Fruit fly (Drosophila melanogaster) whole organism, embryonic: Measurements from ENCODE around the gene SppL.
A peak's percentile ranks its signal among the peaks of the same experiment; 100 is the strongest.

ENCODE experiments used
- Blimp-1 ChIP-seq: fragments of 200-800 bp; sonication (Bioruptor generic); optimal IDR thresholded peaks from 3 replicates; lab custom pipeline; 2018; ENCODE audit warnings: missing biosample characterization, missing genetic modification characterization, mild to moderate bottlenecking, moderate library complexity, missing genetic modification reagents
- BtbVII ChIP-seq: fragments of 200-800 bp; sonication (Bioruptor generic); optimal IDR thresholded peaks from 3 replicates; lab custom pipeline; 2017; ENCODE audit warnings: missing biosample characterization, mild to moderate bottlenecking, missing genetic modification characterization
- C15 ChIP-seq: fragments of 200-800 bp; sonication (Bioruptor generic); IDR thresholded peaks from 3 replicates; pipeline ENCODE4 v1.3.6; 2022; ENCODE audit warnings: missing biosample characterization, missing genetic modification characterization
- CG10321 ChIP-seq: fragments of 200-800 bp; sonication (Bioruptor generic); IDR thresholded peaks from 2 replicates; pipeline ENCODE4 v1.3.6; 2022; ENCODE audit warnings: missing biosample characterization, missing genetic modification characterization
- CG10979 ChIP-seq: fragments of 200-800 bp; sonication (Bioruptor generic); optimal IDR thresholded peaks from 2 replicates; lab custom pipeline; 2018; ENCODE audit warnings: missing biosample characterization, mild to moderate bottlenecking, missing genetic modification characterization, moderate library complexity
- CG12071 ChIP-seq: fragments of 200-800 bp; sonication (Bioruptor generic); optimal IDR thresholded peaks from 3 replicates; lab custom pipeline; 2018; ENCODE audit warnings: missing biosample characterization, mild to moderate bottlenecking, missing genetic modification characterization
- CG12155 ChIP-seq: fragments of 200-800 bp; sonication (Bioruptor generic); optimal IDR thresholded peaks from 3 replicates; lab custom pipeline; 2016; ENCODE audit warnings: missing biosample characterization, missing genetic modification characterization
- CG12391 ChIP-seq: fragments of 200-800 bp; sonication (Bioruptor generic); optimal IDR thresholded peaks from 3 replicates; lab custom pipeline; 2018; ENCODE audit warnings: missing biosample characterization, mild to moderate bottlenecking, missing genetic modification characterization, moderate library complexity
- CG1529 ChIP-seq: fragments of 200-800 bp; sonication (Bioruptor generic); optimal IDR thresholded peaks from 3 replicates; lab custom pipeline; 2018; ENCODE audit warnings: missing biosample characterization, missing genetic modification characterization
- CG17328 ChIP-seq: fragments of 200-800 bp; sonication (Bioruptor generic); IDR thresholded peaks from 2 replicates; pipeline ENCODE4 v1.3.6; 2022; ENCODE audit warnings: missing biosample characterization, missing genetic modification characterization
- CG18619 ChIP-seq: fragments of 200-800 bp; sonication (Bioruptor generic); optimal IDR thresholded peaks from 3 replicates; lab custom pipeline; 2017; ENCODE audit warnings: missing biosample characterization, mild to moderate bottlenecking, missing genetic modification characterization
- CG2199 ChIP-seq: fragments of 200-800 bp; sonication (Bioruptor generic); IDR thresholded peaks from 3 replicates; pipeline ENCODE4 v1.3.6; 2022; ENCODE audit warnings: missing biosample characterization, missing genetic modification characterization
- CG2678 ChIP-seq: fragments of 200-800 bp; sonication (Bioruptor generic); optimal IDR thresholded peaks from 3 replicates; lab custom pipeline; 2019; ENCODE audit warnings: missing biosample characterization, mild to moderate bottlenecking, missing genetic modification characterization, moderate library complexity
- CG30431 ChIP-seq: fragments of 200-800 bp; sonication (Bioruptor generic); optimal IDR thresholded peaks from 2 replicates; lab custom pipeline; 2017; ENCODE audit warnings: missing biosample characterization, missing genetic modification characterization
- CG32772 ChIP-seq: fragments of 200-800 bp; sonication (Bioruptor generic); IDR thresholded peaks from 2 replicates; pipeline ENCODE4 v1.3.6; 2022; ENCODE audit warnings: missing biosample characterization, missing genetic modification characterization
- CG4360 ChIP-seq: fragments of 200-800 bp; sonication (Bioruptor generic); IDR thresholded peaks from 2 replicates; pipeline ENCODE4 v1.3.6; 2022; ENCODE audit warnings: missing biosample characterization, missing genetic modification characterization
- CG5180 ChIP-seq: fragments of 200-800 bp; sonication (Bioruptor generic); optimal IDR thresholded peaks from 3 replicates; lab custom pipeline; 2017; ENCODE audit warnings: missing biosample characterization, missing genetic modification characterization, mild to moderate bottlenecking, moderate library complexity, missing genetic modification reagents
- CG8388 ChIP-seq: fragments of 200-800 bp; sonication (Bioruptor generic); optimal IDR thresholded peaks from 2 replicates; lab custom pipeline; 2019; ENCODE audit warnings: missing biosample characterization, mild to moderate bottlenecking, missing genetic modification characterization, moderate library complexity
- CTCF ChIP-seq: fragments of 200-800 bp; sonication (Bioruptor generic); optimal IDR thresholded peaks from 2 replicates; lab custom pipeline; 2017; ENCODE audit warnings: missing biosample characterization, mild to moderate bottlenecking, missing genetic modification characterization, moderate library complexity
- Dip3 ChIP-seq: fragments of 200-800 bp; sonication (Bioruptor generic); optimal IDR thresholded peaks from 3 replicates; lab custom pipeline; 2016; ENCODE audit warnings: missing biosample characterization, missing genetic modification characterization
- Elba2 ChIP-seq: fragments of 200-800 bp; sonication (Bioruptor generic); optimal IDR thresholded peaks from 3 replicates; lab custom pipeline; 2016; ENCODE audit warnings: missing biosample characterization, missing genetic modification characterization
- Hmx ChIP-seq: fragments of 200-800 bp; sonication (Bioruptor generic); optimal IDR thresholded peaks from 2 replicates; lab custom pipeline; 2016; ENCODE audit warnings: missing biosample characterization, missing genetic modification characterization
- Hr78 ChIP-seq, 2 experiments: fragments of 200-800 bp in 1 of 2; fragments of >200 bp in 1 of 2; sonication (Bioruptor generic) in 1 of 2; optimal IDR thresholded peaks; 2 replicates each; lab custom pipeline; 2017 to 2019; ENCODE audit warnings: missing biosample characterization in 2 of 2, missing genetic modification characterization in 2 of 2, mild to moderate bottlenecking in 1 of 2, moderate library complexity in 1 of 2
- Med ChIP-seq: fragments of 200-800 bp; sonication (Bioruptor generic); peaks from one replicate; lab custom pipeline; 2016; ENCODE audit warnings: missing biosample characterization, missing genetic modification characterization, mild to moderate bottlenecking, inconsistent platforms, moderate library complexity
- Oaz ChIP-seq: fragments of 200-800 bp; sonication (Bioruptor generic); IDR thresholded peaks from 2 replicates; pipeline ENCODE4 v1.3.6; 2022; ENCODE audit warnings: missing biosample characterization, missing genetic modification characterization
- Vsx1 ChIP-seq: fragments of 200-800 bp; sonication (Bioruptor generic); optimal IDR thresholded peaks from 2 replicates; lab custom pipeline; 2017; ENCODE audit warnings: missing biosample characterization, mild to moderate bottlenecking, missing genetic modification characterization, missing genetic modification reagents
- cas ChIP-seq: fragments of 200-800 bp; sonication (Bioruptor generic); IDR thresholded peaks from 2 replicates; pipeline ENCODE4 v1.3.6; 2022; ENCODE audit warnings: missing biosample characterization, missing genetic modification characterization
- cg ChIP-seq: fragments of 200-800 bp; sonication (Bioruptor generic); optimal IDR thresholded peaks from 3 replicates; lab custom pipeline; 2019; ENCODE audit warnings: missing biosample characterization, mild to moderate bottlenecking, missing genetic modification characterization, moderate library complexity
- chif ChIP-seq, 2 experiments: fragments of 200-800 bp; sonication (Bioruptor generic); optimal IDR thresholded peaks; 3 replicates each; lab custom pipeline; 2016; ENCODE audit warnings: missing biosample characterization in 2 of 2, missing genetic modification characterization in 2 of 2
- crol ChIP-seq: fragments of 200-800 bp; sonication (Bioruptor generic); IDR thresholded peaks from 2 replicates; pipeline ENCODE4 v1.3.6; 2022; ENCODE audit warnings: missing biosample characterization, missing genetic modification characterization
- dm ChIP-seq: fragments of 200-800 bp; sonication (Bioruptor generic); optimal IDR thresholded peaks from 3 replicates; lab custom pipeline; 2016; ENCODE audit warnings: missing biosample characterization, missing genetic modification characterization
- emc ChIP-seq: fragments of 200-800 bp; sonication (Bioruptor generic); optimal IDR thresholded peaks from 2 replicates; lab custom pipeline; 2016; ENCODE audit warnings: missing biosample characterization, missing genetic modification characterization
- gsb-n ChIP-seq: fragments of 200-800 bp; sonication (Bioruptor generic); optimal IDR thresholded peaks from 3 replicates; lab custom pipeline; 2018; ENCODE audit warnings: missing biosample characterization, mild to moderate bottlenecking, missing genetic modification characterization
- inv ChIP-seq: fragments of 200-800 bp; sonication (Bioruptor generic); IDR thresholded peaks from 2 replicates; pipeline ENCODE4 v1.3.6; 2022; ENCODE audit warnings: missing biosample characterization, missing genetic modification characterization; ENCODE audit not compliant: partially characterized antibody
- jigr1 ChIP-seq: fragments of 200-800 bp; sonication (Bioruptor generic); IDR thresholded peaks from 3 replicates; pipeline ENCODE4 v1.3.6; 2022; ENCODE audit warnings: missing biosample characterization, missing genetic modification characterization
- kni ChIP-seq: fragments of 200-800 bp; sonication (Bioruptor generic); optimal IDR thresholded peaks from 3 replicates; lab custom pipeline; 2017; ENCODE audit warnings: mild to moderate bottlenecking, missing biosample characterization, missing genetic modification reagents, missing genetic modification characterization
- pros ChIP-seq: fragments of 200-800 bp; sonication (Bioruptor generic); optimal IDR thresholded peaks from 3 replicates; lab custom pipeline; 2019; ENCODE audit warnings: missing biosample characterization, mild to moderate bottlenecking, missing genetic modification characterization, moderate library complexity
- pum ChIP-seq: fragments of 200-800 bp; sonication (Bioruptor generic); optimal IDR thresholded peaks from 2 replicates; lab custom pipeline; 2016; ENCODE audit warnings: missing biosample characterization, missing genetic modification characterization
- ranshi ChIP-seq: fragments of 200-800 bp; sonication (Bioruptor generic); IDR thresholded peaks from 2 replicates; pipeline ENCODE4 v1.3.6; 2022; ENCODE audit warnings: missing biosample characterization, missing genetic modification characterization
- row ChIP-seq: fragments of 200-800 bp; sonication (Bioruptor generic); IDR thresholded peaks from 3 replicates; pipeline ENCODE4 v1.3.6; 2022; ENCODE audit warnings: missing biosample characterization, missing genetic modification characterization
- sc ChIP-seq, 3 experiments: fragments of >200 bp in 2 of 3; fragments of 200-800 bp in 1 of 3; sonication (Bioruptor generic) in 1 of 3; optimal IDR thresholded peaks; 2 replicates in 2 of 3; 3 replicates in 1 of 3; lab custom pipeline; 2017; ENCODE audit warnings: mild to moderate bottlenecking in 1 of 3, missing biosample characterization in 1 of 3, missing genetic modification characterization in 1 of 3, missing genetic modification reagents in 1 of 3
- schlank ChIP-seq: fragments of 200-800 bp; sonication (Bioruptor generic); optimal IDR thresholded peaks from 2 replicates; lab custom pipeline; 2018; ENCODE audit warnings: missing biosample characterization, mild to moderate bottlenecking, missing genetic modification characterization
- sens ChIP-seq: fragments of 200-800 bp; sonication (Bioruptor generic); peaks from one replicate; lab custom pipeline; 2016; ENCODE audit warnings: missing biosample characterization, missing genetic modification characterization
- sob ChIP-seq: fragments of 200-800 bp; sonication (Bioruptor generic); IDR thresholded peaks from 2 replicates; pipeline ENCODE4 v1.3.6; 2022; ENCODE audit warnings: missing biosample characterization, missing genetic modification characterization
- stwl ChIP-seq: fragments of 200-800 bp; sonication (Bioruptor generic); optimal IDR thresholded peaks from 3 replicates; lab custom pipeline; 2018; ENCODE audit warnings: missing biosample characterization, mild to moderate bottlenecking, missing genetic modification characterization, moderate library complexity
- tap ChIP-seq: fragments of 200-800 bp; optimal IDR thresholded peaks from 3 replicates; lab custom pipeline; 2019; ENCODE audit warnings: missing biosample characterization, mild to moderate bottlenecking, missing genetic modification characterization, moderate library complexity
- tup ChIP-seq: fragments of 200-800 bp; sonication (Bioruptor generic); optimal IDR thresholded peaks from 2 replicates; lab custom pipeline; 2016; ENCODE audit warnings: missing biosample characterization, mild to moderate bottlenecking, missing genetic modification characterization, moderate library complexity
- wek ChIP-seq: fragments of 200-800 bp; sonication (Bioruptor generic); optimal IDR thresholded peaks from 3 replicates; lab custom pipeline; 2018; ENCODE audit warnings: missing biosample characterization, mild to moderate bottlenecking, missing genetic modification characterization, moderate library complexity

Gene SppL

dm6 chr3R:25882606-25883266, 952 bp downstream of the SppL start:
- TF ChIP-seq CG17328 (GFP tag; lab: Robert Waterston, UW) (peak; percentile 14; the same call in 1 of the 2 replicates), CG2199 (GFP tag; lab: Robert Waterston, UW) (peak; percentile 20; the same call in 1 of the 3 replicates), CG18619 (GFP tag; lab: Kevin White, UChicago) (no peak), Oaz (GFP tag; lab: Robert Waterston, UW) (no peak), crol (GFP tag; lab: Robert Waterston, UW) (0 out of 2 replicates have a peak, but pooled peaks have one; percentile 16), cg (GFP tag; lab: Kevin White, UChicago) (peak; percentile 7), Vsx1 (peak; percentile 27), CG1529 (GFP tag; lab: Kevin White, UChicago) (no peak), jigr1 (GFP tag; lab: Robert Waterston, UW) (no peak), sens (GFP tag; lab: Kevin White, UChicago) (peak; percentile 55), Blimp-1 (GFP tag; lab: Kevin White, UChicago) (peak; percentile 70), CG4360 (GFP tag; lab: Robert Waterston, UW) (0 out of 2 replicates have a peak, but pooled peaks have one; percentile 8), CG2678 (tag; lab: Kevin White, UChicago) (peak; percentile 1), row (GFP tag; lab: Robert Waterston, UW) (0 out of 3 replicates have a peak, but pooled peaks have one; percentile 11), gsb-n (tag; lab: Kevin White, UChicago) (peak; percentile 2), Med (GFP tag; lab: Kevin White, UChicago) (peak; percentile 57)

- TF ChIP-seq CG10979 (tag; lab: Kevin White, UChicago) = no peak
- TF ChIP-seq CG12391 (tag; lab: Kevin White, UChicago) = no peak
- TF ChIP-seq CG12155 = no peak
- no peak for TF ChIP-seq cas (GFP tag; lab: Robert Waterston, UW)
- TF ChIP-seq ranshi (GFP tag; lab: Robert Waterston, UW) = no peak
- TF ChIP-seq Hmx = no peak
- no peak for TF ChIP-seq wek
- peak; percentile 99 for TF ChIP-seq Elba2 (GFP tag; lab: Kevin White, UChicago)
- peak; percentile 34; the same call in 1 of the 2 replicates for TF ChIP-seq CG10321
- TF ChIP-seq sc (optimal IDR thresholded peaks at IDR 0.05; lab: Kevin White, UChicago) = no peak
- TF ChIP-seq sc (GFP tag; optimal IDR thresholded peaks at IDR 0.05; lab: Kevin White, UChicago) = no peak
- no peak for TF ChIP-seq dm
- no peak for TF ChIP-seq Dip3
- TF ChIP-seq emc (GFP tag; lab: Kevin White, UChicago) = no peak
- TF ChIP-seq inv (GFP tag; lab: Robert Waterston, UW) = no peak
- peak; percentile 80 for TF ChIP-seq kni (GFP tag; lab: Kevin White, UChicago)
- no peak for TF ChIP-seq CG12071 (GFP tag; lab: Kevin White, UChicago)
- no peak for TF ChIP-seq tup (GFP tag; lab: Kevin White, UChicago)
- no peak for TF ChIP-seq chif (GFP tag; optimal IDR thresholded peaks at IDR 0.05; lab: Kevin White, UChicago)
- no peak for TF ChIP-seq CG8388
- TF ChIP-seq pros = peak; percentile 11
- TF ChIP-seq C15 (GFP tag; lab: Robert Waterston, UW) = no peak
- no peak for TF ChIP-seq CG32772 (GFP tag; lab: Robert Waterston, UW)
- no peak for TF ChIP-seq Hr78 (GFP tag; optimal IDR thresholded peaks at IDR 0.05; lab: Kevin White, UChicago)
- TF ChIP-seq CG5180 (GFP tag; lab: Kevin White, UChicago) = no peak
- TF ChIP-seq sob = no peak
- no peak for TF ChIP-seq tap (tag; lab: Kevin White, UChicago)
- TF ChIP-seq stwl (tag; lab: Kevin White, UChicago) = no peak
- TF ChIP-seq pum = no peak
- TF ChIP-seq BtbVII (GFP tag; lab: Kevin White, UChicago) = no peak
- TF ChIP-seq CG18619 (GFP tag; lab: Kevin White, UChicago) = no peak
- no peak for TF ChIP-seq CG30431
- TF ChIP-seq CTCF (GFP tag; lab: Kevin White, UChicago) = no peak
- TF ChIP-seq schlank = no peak
These were observed 2.1 kb downstream of the SppL start for dm6 chr3R:25883877-25884276.
